Fruit fly (Drosophila melanogaster) whole organism, embryonic: Measurements from ENCODE around the gene CG8312.

Experiments used
- CG10147 ChIP-seq: fragments of 200-800 bp; sonication (Bioruptor generic); optimal IDR thresholded peaks from 2 replicates; lab custom pipeline; 2019; ENCODE audit warnings: missing biosample characterization, mild to moderate bottlenecking, missing genetic modification characterization, moderate library complexity
- CG10267 ChIP-seq: fragments of 200-800 bp; sonication (Bioruptor generic); optimal IDR thresholded peaks from 2 replicates; lab custom pipeline; 2018; ENCODE audit warnings: missing biosample characterization, mild to moderate bottlenecking, missing genetic modification characterization, moderate library complexity
- CG11093 ChIP-seq: fragments of 200-800 bp; sonication (Bioruptor generic); IDR thresholded peaks from 3 replicates; pipeline ENCODE4 v1.3.6; 2022; ENCODE audit warnings: missing biosample characterization, missing genetic modification characterization
- CG11560 ChIP-seq: fragments of 200-800 bp; sonication (Bioruptor generic); IDR thresholded peaks from 3 replicates; pipeline ENCODE4 v1.3.6; 2022; ENCODE audit warnings: missing biosample characterization, missing genetic modification characterization
- CG12155 ChIP-seq: fragments of 200-800 bp; sonication (Bioruptor generic); optimal IDR thresholded peaks from 3 replicates; lab custom pipeline; 2016; ENCODE audit warnings: missing biosample characterization, missing genetic modification characterization
- CG1233 ChIP-seq: fragments of 200-800 bp; sonication (Bioruptor generic); optimal IDR thresholded peaks from 4 replicates; lab custom pipeline; 2018; ENCODE audit warnings: missing biosample characterization, mild to moderate bottlenecking, missing genetic modification characterization
- CG12391 ChIP-seq: fragments of 200-800 bp; sonication (Bioruptor generic); optimal IDR thresholded peaks from 3 replicates; lab custom pipeline; 2018; ENCODE audit warnings: missing biosample characterization, mild to moderate bottlenecking, missing genetic modification characterization, moderate library complexity
- CG12744 ChIP-seq: fragments of 200-800 bp; sonication (Bioruptor generic); optimal IDR thresholded peaks from 2 replicates; lab custom pipeline; 2016; ENCODE audit warnings: missing biosample characterization, missing genetic modification characterization
- CG13123 ChIP-seq: fragments of 200-800 bp; sonication (Bioruptor generic); optimal IDR thresholded peaks from 2 replicates; lab custom pipeline; 2016; ENCODE audit warnings: missing biosample characterization, missing genetic modification characterization
- CG13287 ChIP-seq: fragments of 200-800 bp; sonication (Bioruptor generic); IDR thresholded peaks from 2 replicates; pipeline ENCODE4 v1.3.6; 2022; ENCODE audit warnings: missing biosample characterization, missing genetic modification characterization; ENCODE audit not compliant: partially characterized antibody
- CG13624 ChIP-seq: fragments of 200-800 bp; sonication (Bioruptor generic); optimal IDR thresholded peaks from 2 replicates; lab custom pipeline; 2016; ENCODE audit warnings: missing biosample characterization, missing genetic modification characterization
- CG14441 ChIP-seq: fragments of 200-800 bp; sonication (Bioruptor generic); IDR thresholded peaks from 2 replicates; pipeline ENCODE4 v1.3.6; 2022; ENCODE audit warnings: missing biosample characterization, missing genetic modification characterization
- CG14710 ChIP-seq: fragments of 200-800 bp; sonication (Bioruptor generic); optimal IDR thresholded peaks from 3 replicates; lab custom pipeline; 2019; ENCODE audit warnings: missing biosample characterization, mild to moderate bottlenecking, missing genetic modification characterization, moderate library complexity
- CG14860 ChIP-seq: fragments of 200-800 bp; sonication (Bioruptor generic); IDR thresholded peaks from 3 replicates; pipeline ENCODE4 v1.3.6; 2022; ENCODE audit warnings: missing biosample characterization, missing genetic modification characterization; ENCODE audit not compliant: partially characterized antibody
- CG15011 ChIP-seq: fragments of 200-800 bp; sonication (Bioruptor generic); optimal IDR thresholded peaks from 3 replicates; lab custom pipeline; 2018; ENCODE audit warnings: missing biosample characterization, mild to moderate bottlenecking, missing genetic modification characterization
- CG15269 ChIP-seq: fragments of 200-800 bp; sonication (Bioruptor generic); optimal IDR thresholded peaks from 2 replicates; lab custom pipeline; 2018; ENCODE audit warnings: missing biosample characterization, mild to moderate bottlenecking, missing genetic modification characterization, moderate library complexity
- CG15479 ChIP-seq: fragments of 200-800 bp; sonication (Bioruptor generic); optimal IDR thresholded peaks from 3 replicates; lab custom pipeline; 2019; ENCODE audit warnings: missing biosample characterization, mild to moderate bottlenecking, missing genetic modification characterization, moderate library complexity
- CG17829 ChIP-seq: fragments of 200-800 bp; optimal IDR thresholded peaks from 2 replicates; lab custom pipeline; 2019; ENCODE audit warnings: missing biosample characterization, mild to moderate bottlenecking, missing genetic modification characterization, moderate library complexity
- CG18011 ChIP-seq: fragments of 200-800 bp; sonication (Bioruptor generic); optimal IDR thresholded peaks from 2 replicates; lab custom pipeline; 2017; ENCODE audit warnings: missing biosample characterization, missing genetic modification characterization, mild to moderate bottlenecking, moderate library complexity, missing genotype
- CG30020 ChIP-seq: fragments of 200-800 bp; optimal IDR thresholded peaks from 2 replicates; lab custom pipeline; 2019; ENCODE audit warnings: missing biosample characterization, mild to moderate bottlenecking, missing genetic modification characterization, moderate library complexity
- CG3847 ChIP-seq: fragments of 200-800 bp; sonication (Bioruptor generic); IDR thresholded peaks from 2 replicates; pipeline ENCODE4 v1.3.6; 2022; ENCODE audit warnings: missing biosample characterization, missing genetic modification characterization
- CG5953 ChIP-seq: fragments of 200-800 bp; sonication (Bioruptor generic); IDR thresholded peaks from 2 replicates; pipeline ENCODE4 v1.3.6; 2022; ENCODE audit warnings: missing biosample characterization, missing genetic modification characterization
- CG6689 ChIP-seq: fragments of 200-800 bp; sonication (Bioruptor generic); IDR thresholded peaks from 2 replicates; pipeline ENCODE4 v1.3.6; 2022; ENCODE audit warnings: missing biosample characterization, missing genetic modification characterization
- CG9932 ChIP-seq: fragments of 200-800 bp; sonication (Bioruptor generic); IDR thresholded peaks from 2 replicates; pipeline ENCODE4 v1.3.6; 2022; ENCODE audit warnings: missing biosample characterization, missing genetic modification characterization
- D19A ChIP-seq: fragments of 200-800 bp; optimal IDR thresholded peaks from 3 replicates; lab custom pipeline; 2019; ENCODE audit warnings: missing biosample characterization, mild to moderate bottlenecking, missing genetic modification characterization, moderate library complexity
- Doc3 ChIP-seq: fragments of 200-800 bp; sonication (Bioruptor generic); IDR thresholded peaks from 3 replicates; pipeline ENCODE4 v1.3.6; 2022; ENCODE audit warnings: missing biosample characterization, missing genetic modification characterization; ENCODE audit not compliant: partially characterized antibody
- HHEX ChIP-seq: fragments of 200-800 bp; sonication (Bioruptor generic); optimal IDR thresholded peaks from 3 replicates; lab custom pipeline; 2017; ENCODE audit warnings: missing biosample characterization, mild to moderate bottlenecking, missing genetic modification characterization, missing genetic modification reagents
- HLH54F ChIP-seq: fragments of 200-800 bp; sonication (Bioruptor generic); optimal IDR thresholded peaks from 3 replicates; lab custom pipeline; 2016; ENCODE audit warnings: missing biosample characterization, missing genetic modification characterization
- Hand ChIP-seq: fragments of 200-800 bp; sonication (Bioruptor generic); optimal IDR thresholded peaks from 2 replicates; lab custom pipeline; 2017; ENCODE audit warnings: mild to moderate bottlenecking, missing biosample characterization, missing genetic modification reagents, missing genetic modification characterization
- Hmx ChIP-seq: fragments of 200-800 bp; sonication (Bioruptor generic); optimal IDR thresholded peaks from 2 replicates; lab custom pipeline; 2016; ENCODE audit warnings: missing biosample characterization, missing genetic modification characterization
- Hr3 ChIP-seq: fragments of 200-800 bp; sonication (Bioruptor generic); optimal IDR thresholded peaks from 3 replicates; lab custom pipeline; 2016; ENCODE audit warnings: missing biosample characterization, missing genetic modification characterization
- Neu2 ChIP-seq: fragments of 200-800 bp; sonication (Bioruptor generic); optimal IDR thresholded peaks from 3 replicates; lab custom pipeline; 2016; ENCODE audit warnings: missing biosample characterization, missing genetic modification characterization, borderline replicate concordance
- Optix ChIP-seq: fragments of 200-800 bp; sonication (Bioruptor generic); IDR thresholded peaks from 3 replicates; pipeline ENCODE4 v1.3.6; 2022; ENCODE audit warnings: missing biosample characterization, missing genetic modification characterization
- Poxn ChIP-seq: fragments of 200-800 bp; sonication (Bioruptor generic); IDR thresholded peaks from 2 replicates; pipeline ENCODE4 v1.3.6; 2022; ENCODE audit warnings: missing biosample characterization, missing genetic modification characterization
- Tbp ChIP-seq: fragments of >200 bp; optimal IDR thresholded peaks from 2 replicates; lab custom pipeline; 2018; ENCODE audit warnings: missing biosample characterization, missing genetic modification characterization
- az2 ChIP-seq: fragments of 200-800 bp; sonication (Bioruptor generic); optimal IDR thresholded peaks from 3 replicates; lab custom pipeline; 2016; ENCODE audit warnings: missing biosample characterization, missing genetic modification characterization
- gce ChIP-seq: fragments of 200-800 bp; sonication (Bioruptor generic); IDR thresholded peaks from 3 replicates; pipeline ENCODE4 v1.3.6; 2022; ENCODE audit warnings: missing biosample characterization, missing genetic modification characterization
- grn ChIP-seq: fragments of 200-800 bp; sonication (Bioruptor generic); optimal IDR thresholded peaks from 3 replicates; lab custom pipeline; 2017; ENCODE audit warnings: missing biosample characterization, missing genetic modification characterization
- hth ChIP-seq: fragments of >200 bp; optimal IDR thresholded peaks from 2 replicates; lab custom pipeline; 2017; ENCODE audit warnings: inconsistent platforms
- jumu ChIP-seq: fragments of 200-800 bp; sonication (Bioruptor generic); optimal IDR thresholded peaks from 3 replicates; lab custom pipeline; 2016; ENCODE audit warnings: missing biosample characterization, missing genetic modification characterization
- lmd ChIP-seq: fragments of 200-800 bp; sonication (Bioruptor generic); IDR thresholded peaks from 2 replicates; pipeline ENCODE4 v1.3.6; 2022; ENCODE audit warnings: missing biosample characterization, missing genetic modification characterization
- mld ChIP-seq: fragments of 200-800 bp; sonication (Bioruptor generic); IDR thresholded peaks from 3 replicates; pipeline ENCODE4 v1.3.6; 2022; ENCODE audit warnings: missing biosample characterization, missing genetic modification characterization; ENCODE audit not compliant: partially characterized antibody
- odd ChIP-seq: fragments of 200-800 bp; sonication (Bioruptor generic); optimal IDR thresholded peaks from 2 replicates; lab custom pipeline; 2017; ENCODE audit warnings: missing biosample characterization, mild to moderate bottlenecking, missing genetic modification characterization
- org-1 ChIP-seq: fragments of 200-800 bp; sonication (Bioruptor generic); optimal IDR thresholded peaks from 2 replicates; lab custom pipeline; 2017; ENCODE audit warnings: missing biosample characterization, missing genetic modification characterization
- pita ChIP-seq: fragments of 200-800 bp; sonication (Bioruptor generic); optimal IDR thresholded peaks from 2 replicates; lab custom pipeline; 2017; ENCODE audit warnings: missing biosample characterization, mild to moderate bottlenecking, missing genetic modification characterization
- psq ChIP-seq: fragments of 200-800 bp; sonication (Bioruptor generic); optimal IDR thresholded peaks from 2 replicates; lab custom pipeline; 2017; ENCODE audit warnings: missing biosample characterization, missing genetic modification characterization
- schlank ChIP-seq: fragments of 200-800 bp; sonication (Bioruptor generic); optimal IDR thresholded peaks from 2 replicates; lab custom pipeline; 2018; ENCODE audit warnings: missing biosample characterization, mild to moderate bottlenecking, missing genetic modification characterization
- tx ChIP-seq: fragments of 200-800 bp; sonication (Bioruptor generic); optimal IDR thresholded peaks from 2 replicates; lab custom pipeline; 2016; ENCODE audit warnings: missing biosample characterization, missing genetic modification characterization
- vfl ChIP-seq: fragments of 200-800 bp; sonication (Bioruptor generic); optimal IDR thresholded peaks from 2 replicates; lab custom pipeline; 2016; ENCODE audit warnings: missing biosample characterization, missing genetic modification characterization
- yki ChIP-seq: fragments of >200 bp; optimal IDR thresholded peaks from 3 replicates; lab custom pipeline; 2018
- zen2 ChIP-seq: fragments of 200-800 bp; sonication (Bioruptor generic); IDR thresholded peaks from 3 replicates; pipeline ENCODE4 v1.3.6; 2022; ENCODE audit warnings: missing biosample characterization, missing genetic modification characterization; ENCODE audit not compliant: partially characterized antibody

Gene CG8312

dm6 chr3R:9555334-9555974 is 35.7 kb upstream of the CG8312 start, which contains the start of the genes CG9386 and BckdhA (continued):
- no peak for TF ChIP-seq Hand
- TF ChIP-seq CG9932 (GFP tag; lab: Robert Waterston, UW): peak; percentile 80
- peak; percentile 20 for TF ChIP-seq CG13123 (GFP tag; lab: Kevin White, UChicago)
- peak; percentile 77 for TF ChIP-seq CG13287 (GFP tag; lab: Robert Waterston, UW)
- no peak for TF ChIP-seq Optix
- TF ChIP-seq HLH54F (GFP tag; lab: Kevin White, UChicago): peak; percentile 60
- TF ChIP-seq CG15011: no peak
- TF ChIP-seq CG15479 (GFP tag; lab: Kevin White, UChicago): no peak
- peak; percentile 95 for TF ChIP-seq CG6689
- peak; percentile 52 for TF ChIP-seq Hr3 (GFP tag; lab: Kevin White, UChicago)
- TF ChIP-seq CG3847 (GFP tag; lab: Robert Waterston, UW): no peak
- TF ChIP-seq CG10147: peak; percentile 42
- peak; percentile 63; the same call in 2 of the 3 replicates for TF ChIP-seq CG14860 (GFP tag; lab: Robert Waterston, UW)
- TF ChIP-seq CG1233 (GFP tag; lab: Kevin White, UChicago): no peak
- TF ChIP-seq CG17829 (tag; lab: Kevin White, UChicago): peak; percentile 45
- TF ChIP-seq jumu (GFP tag; lab: Kevin White, UChicago): peak; percentile 30
- TF ChIP-seq psq (GFP tag; lab: Kevin White, UChicago): no peak
- TF ChIP-seq gce: no peak
- TF ChIP-seq pita (GFP tag; lab: Kevin White, UChicago): no peak
- TF ChIP-seq CG11093 (GFP tag; lab: Robert Waterston, UW): no peak
- peak; percentile 2 for TF ChIP-seq CG18011 (GFP tag; lab: Kevin White, UChicago)
- TF ChIP-seq CG14441 (GFP tag; lab: Robert Waterston, UW): peak; percentile 55
- TF ChIP-seq CG15269 (tag; lab: Kevin White, UChicago): no peak
- no peak for TF ChIP-seq org-1
- TF ChIP-seq CG12391 (tag; lab: Kevin White, UChicago): peak; percentile 73
- TF ChIP-seq Poxn (GFP tag; lab: Robert Waterston, UW): no peak
- peak; percentile 38 for TF ChIP-seq D19A (tag; lab: Kevin White, UChicago)
- TF ChIP-seq HHEX (GFP tag; lab: Kevin White, UChicago): peak; percentile 32
- TF ChIP-seq vfl (GFP tag; lab: Kevin White, UChicago): peak; percentile 34
- TF ChIP-seq zen2 (GFP tag; lab: Robert Waterston, UW): peak; percentile 44; the same call in 1 of the 3 replicates
- TF ChIP-seq CG14710 (tag; lab: Kevin White, UChicago): peak; percentile 66
- TF ChIP-seq CG10267 (tag; lab: Kevin White, UChicago): peak; percentile 57
- no peak for TF ChIP-seq yki
- no peak for TF ChIP-seq Tbp (GFP tag; lab: Kevin White, UChicago)
- TF ChIP-seq mld (GFP tag; lab: Robert Waterston, UW): no peak
- TF ChIP-seq odd (GFP tag; lab: Kevin White, UChicago): peak; percentile 48
- TF ChIP-seq CG12155 (GFP tag; lab: Kevin White, UChicago): peak; percentile 50
- TF ChIP-seq CG13624 (GFP tag; lab: Kevin White, UChicago): peak; percentile 68
- no peak for TF ChIP-seq schlank (tag; lab: Kevin White, UChicago)
- TF ChIP-seq CG30020 (tag; lab: Kevin White, UChicago): peak; percentile 26
- TF ChIP-seq lmd (GFP tag; lab: Robert Waterston, UW): peak; percentile 48; the same call in 1 of the 2 replicates
- TF ChIP-seq CG5953: no peak
- TF ChIP-seq CG12744: peak; percentile 30
- peak; percentile 18 for TF ChIP-seq tx
- peak; percentile 32 for TF ChIP-seq Hmx
- TF ChIP-seq Neu2 (GFP tag; lab: Kevin White, UChicago): no peak
- TF ChIP-seq grn (GFP tag; lab: Kevin White, UChicago): peak; percentile 57
- TF ChIP-seq hth (lab: Kevin White, UChicago): no peak
- TF ChIP-seq az2 (GFP tag; lab: Kevin White, UChicago): peak; percentile 37
- TF ChIP-seq CG11560 (tag; lab: Robert Waterston, UW): no peak
- TF ChIP-seq Doc3 (GFP tag; lab: Robert Waterston, UW): peak; percentile 75
